Worm (Caenorhabditis elegans): Measurements from ENCODE around the gene C36B7.2.

C36B7.2 gene

DNA sequence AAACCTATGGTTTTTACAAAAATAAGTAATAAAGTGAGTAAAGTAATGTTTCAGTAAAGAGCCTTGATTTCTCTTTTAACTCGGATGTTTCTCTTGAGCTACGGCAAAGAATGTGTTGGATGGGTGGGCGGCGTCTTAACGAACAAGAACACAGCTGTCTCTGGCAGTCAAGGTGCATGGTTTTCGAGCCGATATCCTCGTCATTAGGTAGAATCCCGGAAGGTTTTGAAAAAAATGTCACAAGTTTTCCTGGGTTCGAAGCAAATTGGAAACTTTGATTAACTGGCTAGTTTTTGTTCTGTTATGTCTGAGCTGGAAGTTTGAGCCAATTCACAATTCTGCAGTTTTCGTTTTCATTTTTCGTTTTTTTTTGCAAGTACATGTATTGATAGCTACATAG is 31.0 kb upstream of the C36B7.2 start, which contains the start of gene B0403.6:
TSS of gene B0403.6 (minus strand) at position 101 of the 400 bp plus-strand sequence.
- no peak for TF ChIP-seq sea-2 (GFP tag; IDR thresholded peaks at IDR 0.05)
- no peak for TF ChIP-seq F33H1.4 (GFP tag; IDR thresholded peaks at IDR 0.05)
- no peak for TF ChIP-seq snpc-1.1 (tag; optimal IDR thresholded peaks at IDR 0.05; ENCODE audit: insufficient read depth)
- TF ChIP-seq ceh-58 (GFP tag; IDR thresholded peaks at IDR 0.05): no peak
- TF ChIP-seq Y79H2A.3 (GFP tag; conservative IDR thresholded peaks at IDR 0.05): no peak
- TF ChIP-seq cebp-1 (GFP tag; IDR thresholded peaks at IDR 0.05): no peak
- TF ChIP-seq cebp-1 (tag; optimal IDR thresholded peaks at IDR 0.05): no peak
- TF ChIP-seq nhr-120 (GFP tag; IDR thresholded peaks at IDR 0.05): no peak
- no peak for TF ChIP-seq ets-4 (GFP tag; optimal IDR thresholded peaks at IDR 0.05)
- TF ChIP-seq cebp-2 (GFP tag; IDR thresholded peaks at IDR 0.05): no peak
- TF ChIP-seq nfya-2 (GFP tag; IDR thresholded peaks at IDR 0.05): no peak
- no peak for TF ChIP-seq B0336.3 (GFP tag; IDR thresholded peaks at IDR 0.05)
- no peak for TF ChIP-seq T07F8.4 (tag; optimal IDR thresholded peaks at IDR 0.05)
- TF ChIP-seq athp-1 (tag; optimal IDR thresholded peaks at IDR 0.05): no peak
- no peak for TF ChIP-seq C06A6.2 (GFP tag; conservative IDR thresholded peaks at IDR 0.05)
- TF ChIP-seq sdz-38 (tag; optimal IDR thresholded peaks at IDR 0.05): no peak
- no peak for TF ChIP-seq nfyb-1 (GFP tag; IDR thresholded peaks at IDR 0.05)

DNA sequence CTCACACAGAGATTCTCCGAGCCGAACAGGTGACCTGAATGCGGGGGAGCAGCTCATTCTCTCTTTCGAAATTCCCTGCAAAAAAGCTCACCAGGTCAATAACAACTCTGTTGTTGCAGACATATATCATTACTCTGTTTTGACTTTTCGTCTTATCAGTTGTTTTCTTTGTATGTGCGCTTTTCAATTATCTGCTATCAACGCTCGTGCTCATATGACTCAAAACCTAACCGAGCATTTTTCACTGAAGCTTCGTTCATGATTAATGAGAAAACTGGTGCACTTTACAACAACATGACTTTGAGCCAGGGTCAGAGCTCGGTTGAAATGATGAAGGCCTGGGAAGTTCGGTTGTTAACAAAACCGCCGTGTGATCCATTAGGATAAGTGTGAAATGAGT is 29.7 kb upstream of the C36B7.2 start:
- no peak for TF ChIP-seq K12H6.12 (tag; optimal IDR thresholded peaks at IDR 0.05)
- TF ChIP-seq D2030.7 (GFP tag; IDR thresholded peaks at IDR 0.05): no peak
- no peak for TF ChIP-seq ceh-27 (GFP tag; optimal IDR thresholded peaks at IDR 0.05)
- TF ChIP-seq F22D6.2 (tag; optimal IDR thresholded peaks at IDR 0.05): no peak
- no peak for TF ChIP-seq pha-4 (tag; optimal IDR thresholded peaks at IDR 0.05)
- TF ChIP-seq Y67H2A.10 (GFP tag; conservative IDR thresholded peaks at IDR 0.05): no peak
- TF ChIP-seq egl-44 (GFP tag; IDR thresholded peaks at IDR 0.05): no peak
- no peak for TF ChIP-seq ceh-58 (GFP tag; IDR thresholded peaks at IDR 0.05)
- TF ChIP-seq B0019.2 (GFP tag; conservative IDR thresholded peaks at IDR 0.05): no peak
- no peak for TF ChIP-seq ets-4 (GFP tag; optimal IDR thresholded peaks at IDR 0.05)
- TF ChIP-seq atf-7 (tag; optimal IDR thresholded peaks at IDR 0.05): no peak
- no peak for TF ChIP-seq attf-3 (GFP tag; conservative IDR thresholded peaks at IDR 0.05)
- no peak for TF ChIP-seq nfya-2 (GFP tag; IDR thresholded peaks at IDR 0.05)
- TF ChIP-seq zfh-2 (GFP tag; conservative IDR thresholded peaks at IDR 0.05): no peak
- no peak for TF ChIP-seq T07F8.4 (tag; optimal IDR thresholded peaks at IDR 0.05)
- TF ChIP-seq mcd-1 (GFP tag; IDR thresholded peaks at IDR 0.05): no peak
- TF ChIP-seq Y79H2A.3 (GFP tag; conservative IDR thresholded peaks at IDR 0.05): no peak
- TF ChIP-seq aptf-3 (GFP tag; IDR thresholded peaks at IDR 0.05): no peak

DNA sequence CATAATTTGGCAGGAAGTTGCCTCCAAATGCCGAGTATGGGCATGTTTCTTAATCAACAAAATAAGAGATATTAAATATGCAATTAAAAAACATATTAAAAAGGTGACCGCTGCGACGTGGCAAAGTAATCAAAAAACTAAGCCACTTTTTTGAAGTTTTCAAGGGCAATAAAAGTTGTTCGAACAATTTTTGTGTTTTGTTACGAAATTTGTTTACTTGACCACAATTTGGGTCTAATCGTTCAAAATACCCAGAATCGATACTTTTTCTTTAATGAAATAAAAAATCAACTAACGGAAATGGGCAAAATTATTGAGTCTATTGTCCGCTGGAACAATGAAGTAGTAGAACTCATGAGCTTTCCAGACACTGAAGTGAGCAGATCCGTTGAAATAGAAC is 21.1 kb upstream of the C36B7.2 start, which contains the start of gene Y1B5A.1:
TSS of gene Y1B5A.1 (plus strand) at position 301 of the 400 bp plus-strand sequence.
- TF ChIP-seq F22D6.2 (tag; optimal IDR thresholded peaks at IDR 0.05) (no peak), sea-2 (GFP tag; IDR thresholded peaks at IDR 0.05) (no peak), ztf-28 (GFP tag; IDR thresholded peaks at IDR 0.05) (no peak), K12H6.12 (tag; optimal IDR thresholded peaks at IDR 0.05) (no peak), aptf-3 (GFP tag; IDR thresholded peaks at IDR 0.05) (no peak), C06A6.2 (GFP tag; conservative IDR thresholded peaks at IDR 0.05) (no peak), hlh-26 (GFP tag; conservative IDR thresholded peaks at IDR 0.05) (no peak), unc-130 (GFP tag; optimal IDR thresholded peaks at IDR 0.05) (no peak), dox-1 (GFP tag; IDR thresholded peaks at IDR 0.05) (no peak), ztf-22 (GFP tag; optimal IDR thresholded peaks at IDR 0.05) (no peak), F23B12.7 (tag; optimal IDR thresholded peaks at IDR 0.05; ENCODE audit: insufficient read depth) (no peak), nhr-90 (tag; optimal IDR thresholded peaks at IDR 0.05) (no peak), lin-26 (GFP tag; IDR thresholded peaks at IDR 0.05) (no peak), F55B11.4 (tag; optimal IDR thresholded peaks at IDR 0.05; ENCODE audit: borderline replicate concordance, insufficient read depth) (no peak), ccch-3 (GFP tag; optimal IDR thresholded peaks at IDR 0.05) (no peak), ceh-40 (GFP tag; IDR thresholded peaks at IDR 0.05) (no peak), F57A8.1 (GFP tag; optimal IDR thresholded peaks at IDR 0.05) (no peak), Y79H2A.3 (GFP tag; conservative IDR thresholded peaks at IDR 0.05) (no peak), tbx-9 (tag; optimal IDR thresholded peaks at IDR 0.05; ENCODE audit: borderline replicate concordance) (no peak)

All from whole organism, young adult.